Worm (Caenorhabditis elegans) whole organism, L3 larva: ENCODE results near the gene clc-32.

ENCODE experiments used
- ZK546.5 ChIP-seq: sonication (generic microtip); optimal IDR thresholded peaks from 2 replicates; lab custom pipeline; 2017; ENCODE audit warnings: missing biosample characterization, missing genetic modification characterization
- aly-2 ChIP-seq: fragments of 150-350 bp; optimal IDR thresholded peaks from 2 replicates; lab custom pipeline; 2014; ENCODE audit warnings: missing biosample characterization, missing genetic modification characterization
- ama-1 ChIP-seq: fragments of 150-350 bp; optimal IDR thresholded peaks from 2 replicates; lab custom pipeline; 2018
- ceh-16 ChIP-seq: sonication (generic microtip); optimal IDR thresholded peaks from 2 replicates; lab custom pipeline; 2017; ENCODE audit warnings: missing biosample characterization, missing genetic modification characterization
- ceh-82 ChIP-seq: fragments of 150-350 bp; optimal IDR thresholded peaks from 2 replicates; lab custom pipeline; 2014; ENCODE audit warnings: missing biosample characterization, missing genetic modification characterization
- ceh-9 ChIP-seq: sonication (generic microtip); optimal IDR thresholded peaks from 2 replicates; lab custom pipeline; 2018; ENCODE audit warnings: missing biosample characterization, missing genetic modification characterization
- egl-27 ChIP-seq: sonication (generic microtip); optimal IDR thresholded peaks from 4 replicates; lab custom pipeline; 2017; ENCODE audit warnings: missing biosample characterization, missing genetic modification reagents, missing genetic modification characterization
- egl-5 ChIP-seq: fragments of 150-350 bp; optimal IDR thresholded peaks from 2 replicates; lab custom pipeline; 2017; ENCODE audit warnings: missing biosample characterization, missing genetic modification reagents, missing genetic modification characterization, inconsistent platforms
- elt-1 ChIP-seq: fragments of 150-350 bp; optimal IDR thresholded peaks from 2 replicates; lab custom pipeline; 2014; ENCODE audit warnings: missing biosample characterization, missing genetic modification characterization
- elt-2 ChIP-seq: sonication (generic microtip); optimal IDR thresholded peaks from 2 replicates; lab custom pipeline; 2016; ENCODE audit warnings: missing genetic modification reagents, mild to moderate bottlenecking, missing genetic modification characterization, missing compliant biosample characterization
- elt-3 ChIP-seq, 3 experiments: fragments of 150-350 bp in 1 of 3; sonication (generic microtip) in 2 of 3; optimal IDR thresholded peaks; 2 replicates in 2 of 3; 4 replicates in 1 of 3; lab custom pipeline; 2014 to 2017; ENCODE audit warnings: missing biosample characterization in 3 of 3, missing genetic modification characterization in 3 of 3
- eor-1 ChIP-seq, 2 experiments: fragments of 150-350 bp; optimal IDR thresholded peaks; 2 replicates each; lab custom pipeline; 2014 to 2018; ENCODE audit warnings: missing biosample characterization in 2 of 2, missing genetic modification characterization in 2 of 2
- fkh-10 ChIP-seq: sonication (generic microtip); optimal IDR thresholded peaks from 2 replicates; lab custom pipeline; 2017; ENCODE audit warnings: missing biosample characterization, missing genetic modification reagents, missing genetic modification characterization
- fos-1 ChIP-seq: fragments of 150-350 bp; optimal IDR thresholded peaks from 2 replicates; lab custom pipeline; 2014; ENCODE audit warnings: missing biosample characterization, missing genetic modification characterization
- hmg-11 ChIP-seq: sonication (generic microtip); optimal IDR thresholded peaks from 2 replicates; lab custom pipeline; 2016; ENCODE audit warnings: missing genetic modification characterization, missing compliant biosample characterization
- jun-1 ChIP-seq: fragments of 150-350 bp; optimal IDR thresholded peaks from 2 replicates; lab custom pipeline; 2014; ENCODE audit warnings: missing biosample characterization, missing genetic modification reagents, missing genetic modification characterization
- lin-15B ChIP-seq: fragments of 150-350 bp; optimal IDR thresholded peaks from 2 replicates; lab custom pipeline; 2014; ENCODE audit warnings: missing biosample characterization, missing genetic modification characterization
- lin-39 ChIP-seq: fragments of 150-350 bp; optimal IDR thresholded peaks from 2 replicates; lab custom pipeline; 2018; ENCODE audit warnings: missing biosample characterization, missing genetic modification reagents, missing genetic modification characterization
- lsy-12 ChIP-seq: sonication (generic microtip); optimal IDR thresholded peaks from 2 replicates; lab custom pipeline; 2016; ENCODE audit warnings: mild to moderate bottlenecking, missing genetic modification characterization, missing compliant biosample characterization
- mdl-1 ChIP-seq: fragments of 150-350 bp; optimal IDR thresholded peaks from 2 replicates; lab custom pipeline; 2014; ENCODE audit warnings: missing biosample characterization, missing genetic modification characterization
- nhr-11 ChIP-seq: fragments of 150-350 bp; optimal IDR thresholded peaks from 2 replicates; lab custom pipeline; 2014; ENCODE audit warnings: missing biosample characterization, missing genetic modification characterization
- nhr-23 ChIP-seq: fragments of 150-350 bp; optimal IDR thresholded peaks from 2 replicates; lab custom pipeline; 2014; ENCODE audit warnings: missing biosample characterization, missing genetic modification reagents, missing genetic modification characterization
- nhr-237 ChIP-seq: fragments of 150-350 bp; optimal IDR thresholded peaks from 2 replicates; lab custom pipeline; 2014; ENCODE audit warnings: missing biosample characterization, missing genetic modification characterization
- nhr-25 ChIP-seq: sonication (generic microtip); optimal IDR thresholded peaks from 2 replicates; lab custom pipeline; 2017; ENCODE audit warnings: missing biosample characterization, missing genetic modification characterization
- nhr-28 ChIP-seq: fragments of 150-350 bp; optimal IDR thresholded peaks from 2 replicates; lab custom pipeline; 2014; ENCODE audit warnings: missing biosample characterization, missing genetic modification characterization
- nhr-43 ChIP-seq: sonication (generic microtip); optimal IDR thresholded peaks from 2 replicates; lab custom pipeline; 2016; ENCODE audit warnings: mild to moderate bottlenecking, missing genetic modification characterization, missing compliant biosample characterization; ENCODE audit not compliant: poor library complexity, severe bottlenecking
- nhr-67 ChIP-seq: fragments of 150-350 bp; optimal IDR thresholded peaks from 2 replicates; lab custom pipeline; 2014; ENCODE audit warnings: missing biosample characterization, missing genetic modification characterization
- nhr-76 ChIP-seq: fragments of 150-350 bp; sonication (generic microtip); optimal IDR thresholded peaks from 5 replicates; lab custom pipeline; 2014; ENCODE audit warnings: missing biosample characterization, missing genetic modification characterization
- nhr-77 ChIP-seq: fragments of 150-350 bp; optimal IDR thresholded peaks from 2 replicates; lab custom pipeline; 2014; ENCODE audit warnings: missing biosample characterization, missing genetic modification characterization
- pha-4 ChIP-seq: fragments of 150-350 bp; optimal IDR thresholded peaks from 2 replicates; lab custom pipeline; 2014; ENCODE audit warnings: missing biosample characterization, missing genetic modification reagents, missing genetic modification characterization
- pqm-1 ChIP-seq: fragments of 150-350 bp; optimal IDR thresholded peaks from 2 replicates; lab custom pipeline; 2017; ENCODE audit warnings: missing biosample characterization, missing genetic modification characterization, inconsistent platforms
- sea-2 ChIP-seq: fragments of 150-350 bp; sonication (generic microtip); optimal IDR thresholded peaks from 4 replicates; lab custom pipeline; 2014; ENCODE audit warnings: missing biosample characterization, missing genetic modification reagents, missing genetic modification characterization
- tbx-2 ChIP-seq: sonication (generic microtip); optimal IDR thresholded peaks from 2 replicates; lab custom pipeline; 2016; ENCODE audit warnings: mild to moderate bottlenecking, missing genetic modification characterization, missing compliant biosample characterization
- unc-62 ChIP-seq: fragments of 150-350 bp; sonication (generic microtip); optimal IDR thresholded peaks from 4 replicates; lab custom pipeline; 2014; ENCODE audit warnings: missing biosample characterization, missing genetic modification reagents, missing genetic modification characterization
- zag-1 ChIP-seq: fragments of 150-350 bp; optimal IDR thresholded peaks from 2 replicates; lab custom pipeline; 2014; ENCODE audit warnings: missing biosample characterization, missing genetic modification characterization
- ztf-11 ChIP-seq: fragments of 150-350 bp; optimal IDR thresholded peaks from 2 replicates; lab custom pipeline; 2014; ENCODE audit warnings: missing biosample characterization, missing genetic modification characterization

Gene clc-32

ce11 chrV:16118601-16119000 is 22.4 kb downstream of the clc-32 start, which contains the start of gene str-103:
Gene str-103 (minus strand): TSS chrV:16118701.
- TF ChIP-seq ceh-82 (tag; lab: Kevin White, UChicago) (no peak), lsy-12 (tag; lab: Kevin White, UChicago) (no peak), nhr-28 (no peak), ZK546.5 (tag; lab: Kevin White, UChicago) (no peak), hmg-11 (no peak), jun-1 (tag; lab: Kevin White, UChicago) (no peak), tbx-2 (tag; lab: Kevin White, UChicago) (no peak), nhr-23 (no peak), elt-2 (tag; lab: Kevin White, UChicago) (no peak), pqm-1 (no peak), lin-15B (no peak), nhr-11 (tag; lab: Kevin White, UChicago) (no peak), fkh-10 (no peak), nhr-43 (tag; lab: Kevin White, UChicago) (no peak), egl-27 (no peak), ztf-11 (no peak), fos-1 (tag; lab: Kevin White, UChicago) (no peak), elt-3 (tag; optimal IDR thresholded peaks at IDR 0.05; lab: Kevin White, UChicago) (no peak)

- TF ChIP-seq nhr-25 (tag; lab: Kevin White, UChicago) (no peak), nhr-76 (no peak), elt-1 (tag; lab: Kevin White, UChicago) (no peak), unc-62 (GFP tag; lab: Kevin White, UChicago) (no peak), pqm-1 (no peak), ama-1 (lab: Kevin White, UChicago) (no peak), tbx-2 (tag; lab: Kevin White, UChicago) (no peak), nhr-237 (tag; lab: Kevin White, UChicago) (no peak), nhr-67 (tag; lab: Kevin White, UChicago) (no peak), ZK546.5 (tag; lab: Kevin White, UChicago) (no peak), eor-1 (tag; optimal IDR thresholded peaks at IDR 0.05; lab: Kevin White, UChicago) (no peak), elt-2 (tag; lab: Kevin White, UChicago) (no peak), zag-1 (no peak)
Observed at ce11 chrV:16115381-16115780, 25.6 kb downstream of the clc-32 start, which contains the start of gene str-25. Gene str-25 (plus strand): TSS chrV:16115681.

ce11 chrV:16114237-16114636 is 26.7 kb downstream of the clc-32 start, which contains the start of gene srxa-16:
Gene srxa-16 (minus strand): TSS chrV:16114337.
- TF ChIP-seq aly-2 (tag; lab: Kevin White, UChicago) (no peak), nhr-77 (tag; lab: Kevin White, UChicago) (no peak), fkh-10 (no peak), ceh-9 (no peak), hmg-11 (no peak), zag-1 (no peak), nhr-11 (tag; lab: Kevin White, UChicago) (no peak), pha-4 (tag; lab: Kevin White, UChicago) (no peak), ceh-16 (no peak), egl-5 (tag; lab: Kevin White, UChicago) (no peak), lsy-12 (tag; lab: Kevin White, UChicago) (no peak), nhr-76 (no peak), sea-2 (GFP tag; lab: Kevin White, UChicago) (no peak), mdl-1 (tag; lab: Kevin White, UChicago) (no peak), fos-1 (tag; lab: Kevin White, UChicago) (no peak), ceh-82 (tag; lab: Kevin White, UChicago) (no peak)

ce11 chrV:16103594-16103993 is 37.4 kb downstream of the clc-32 start, which contains the start of gene argk-1:
Gene argk-1 (plus strand): TSS chrV:16103894.
- TF ChIP-seq hmg-11 (no peak), zag-1 (no peak), fos-1 (tag; lab: Kevin White, UChicago) (no peak), lin-39 (tag; lab: Kevin White, UChicago) (no peak), nhr-77 (tag; lab: Kevin White, UChicago) (no peak), nhr-67 (tag; lab: Kevin White, UChicago) (no peak)
